Fruit fly (Drosophila melanogaster) whole organism, embryonic: ENCODE results near the gene CG4382.

Source experiments
- CG10431 ChIP-seq: fragments of 200-800 bp; sonication (Bioruptor generic); optimal IDR thresholded peaks from 3 replicates; lab custom pipeline; 2018; ENCODE audit warnings: missing biosample characterization, mild to moderate bottlenecking, missing genetic modification characterization
- CG10654 ChIP-seq: fragments of 200-800 bp; sonication (Bioruptor generic); optimal IDR thresholded peaks from 2 replicates; lab custom pipeline; 2016; ENCODE audit warnings: missing biosample characterization, missing genetic modification characterization
- CG12104 ChIP-seq: fragments of 200-800 bp; sonication (Bioruptor generic); optimal IDR thresholded peaks from 3 replicates; lab custom pipeline; 2016; ENCODE audit warnings: missing biosample characterization, missing genetic modification characterization
- CG12155 ChIP-seq: fragments of 200-800 bp; sonication (Bioruptor generic); optimal IDR thresholded peaks from 3 replicates; lab custom pipeline; 2016; ENCODE audit warnings: missing biosample characterization, missing genetic modification characterization
- CG13287 ChIP-seq: fragments of 200-800 bp; sonication (Bioruptor generic); IDR thresholded peaks from 2 replicates; pipeline ENCODE4 v1.3.6; 2022; ENCODE audit warnings: missing biosample characterization, missing genetic modification characterization; ENCODE audit not compliant: partially characterized antibody
- CG13296 ChIP-seq: fragments of 200-800 bp; sonication (Bioruptor generic); optimal IDR thresholded peaks from 3 replicates; lab custom pipeline; 2018; ENCODE audit warnings: missing biosample characterization, mild to moderate bottlenecking, missing genetic modification characterization
- CG16779 ChIP-seq: fragments of 200-800 bp; sonication (Bioruptor generic); IDR thresholded peaks from 2 replicates; pipeline ENCODE4 v1.3.6; 2022; ENCODE audit warnings: missing biosample characterization, missing genetic modification characterization
- CG17328 ChIP-seq: fragments of 200-800 bp; sonication (Bioruptor generic); IDR thresholded peaks from 2 replicates; pipeline ENCODE4 v1.3.6; 2022; ENCODE audit warnings: missing biosample characterization, missing genetic modification characterization
- CG17359 ChIP-seq: fragments of 200-800 bp; sonication (Bioruptor generic); optimal IDR thresholded peaks from 3 replicates; lab custom pipeline; 2018; ENCODE audit warnings: missing biosample characterization, mild to moderate bottlenecking, missing genetic modification characterization, moderate library complexity
- CG17829 ChIP-seq: fragments of 200-800 bp; optimal IDR thresholded peaks from 2 replicates; lab custom pipeline; 2019; ENCODE audit warnings: missing biosample characterization, mild to moderate bottlenecking, missing genetic modification characterization, moderate library complexity
- CG1832 ChIP-seq: fragments of 200-800 bp; sonication (Bioruptor generic); optimal IDR thresholded peaks from 2 replicates; lab custom pipeline; 2017; ENCODE audit warnings: missing biosample characterization, mild to moderate bottlenecking, missing genetic modification characterization, inconsistent platforms
- CG2712 ChIP-seq: fragments of 200-800 bp; optimal IDR thresholded peaks from 3 replicates; lab custom pipeline; 2019; ENCODE audit warnings: missing biosample characterization, mild to moderate bottlenecking, missing genetic modification characterization, moderate library complexity
- CG31365 ChIP-seq: fragments of 200-800 bp; sonication (Bioruptor generic); optimal IDR thresholded peaks from 2 replicates; lab custom pipeline; 2018; ENCODE audit warnings: missing biosample characterization, mild to moderate bottlenecking, missing genetic modification characterization
- CG4424 ChIP-seq: fragments of 200-800 bp; sonication (Bioruptor generic); optimal IDR thresholded peaks from 3 replicates; lab custom pipeline; 2016; ENCODE audit warnings: missing biosample characterization, missing genetic modification characterization
- CG9215 ChIP-seq: fragments of 200-800 bp; sonication (Bioruptor generic); IDR thresholded peaks from 2 replicates; pipeline ENCODE4 v1.3.6; 2022; ENCODE audit warnings: missing biosample characterization, missing genetic modification characterization
- Dip3 ChIP-seq: fragments of 200-800 bp; sonication (Bioruptor generic); optimal IDR thresholded peaks from 3 replicates; lab custom pipeline; 2016; ENCODE audit warnings: missing biosample characterization, missing genetic modification characterization
- Dll ChIP-seq: fragments of 200-800 bp; sonication (Bioruptor generic); IDR thresholded peaks from 4 replicates; pipeline ENCODE4 v1.3.6; 2022; ENCODE audit warnings: missing biosample characterization, missing genetic modification characterization; ENCODE audit not compliant: partially characterized antibody
- Ets65A ChIP-seq: fragments of 200-800 bp; sonication (Bioruptor generic); peaks from one replicate; lab custom pipeline; 2016; ENCODE audit warnings: missing biosample characterization, missing genetic modification characterization
- H2.0 ChIP-seq: fragments of 200-800 bp; sonication (Bioruptor generic); IDR thresholded peaks from 2 replicates; pipeline ENCODE4 v1.3.6; 2022; ENCODE audit warnings: missing biosample characterization, missing genetic modification characterization
- HHEX ChIP-seq: fragments of 200-800 bp; sonication (Bioruptor generic); optimal IDR thresholded peaks from 3 replicates; lab custom pipeline; 2017; ENCODE audit warnings: missing biosample characterization, mild to moderate bottlenecking, missing genetic modification characterization, missing genetic modification reagents
- Hr78 ChIP-seq, 2 experiments: fragments of 200-800 bp in 1 of 2; fragments of >200 bp in 1 of 2; sonication (Bioruptor generic) in 1 of 2; optimal IDR thresholded peaks; 2 replicates each; lab custom pipeline; 2017 to 2019; ENCODE audit warnings: missing biosample characterization in 2 of 2, missing genetic modification characterization in 2 of 2, mild to moderate bottlenecking in 1 of 2, moderate library complexity in 1 of 2
- Lim3 ChIP-seq: fragments of 200-800 bp; sonication (Bioruptor generic); IDR thresholded peaks from 2 replicates; pipeline ENCODE4 v1.3.6; 2022; ENCODE audit warnings: missing biosample characterization, missing genetic modification characterization
- MBD-R2 ChIP-seq: fragments of 200-800 bp; sonication (Bioruptor generic); IDR thresholded peaks from 2 replicates; pipeline ENCODE4 v1.3.6; 2022; ENCODE audit warnings: missing biosample characterization, missing genetic modification characterization
- PHDP ChIP-seq: fragments of 200-800 bp; sonication (Bioruptor generic); optimal IDR thresholded peaks from 3 replicates; lab custom pipeline; 2018; ENCODE audit warnings: missing biosample characterization, mild to moderate bottlenecking, missing genetic modification characterization, moderate library complexity
- Scr ChIP-seq: fragments of 200-800 bp; sonication (Bioruptor generic); IDR thresholded peaks from 2 replicates; pipeline ENCODE4 v1.3.6; 2022; ENCODE audit warnings: missing biosample characterization, missing genetic modification characterization; ENCODE audit not compliant: partially characterized antibody
- Side ChIP-seq: fragments of 200-800 bp; sonication (Bioruptor generic); optimal IDR thresholded peaks from 2 replicates; lab custom pipeline; 2016; ENCODE audit warnings: missing biosample characterization, missing genetic modification characterization
- Six4 ChIP-seq: fragments of 200-800 bp; sonication (Bioruptor generic); optimal IDR thresholded peaks from 2 replicates; lab custom pipeline; 2016; ENCODE audit warnings: missing biosample characterization, missing genetic modification characterization
- Tbp ChIP-seq: fragments of >200 bp; optimal IDR thresholded peaks from 2 replicates; lab custom pipeline; 2018; ENCODE audit warnings: missing biosample characterization, missing genetic modification characterization
- ase ChIP-seq: fragments of 200-800 bp; sonication (Bioruptor generic); IDR thresholded peaks from 3 replicates; pipeline ENCODE4 v1.3.6; 2022; ENCODE audit warnings: missing biosample characterization, missing genetic modification characterization
- bigmax ChIP-seq: fragments of 200-800 bp; sonication (Bioruptor generic); optimal IDR thresholded peaks from 2 replicates; lab custom pipeline; 2018; ENCODE audit warnings: missing biosample characterization, mild to moderate bottlenecking, missing genetic modification characterization
- br ChIP-seq: fragments of >200 bp; optimal IDR thresholded peaks from 2 replicates; lab custom pipeline; 2017
- cas ChIP-seq: fragments of 200-800 bp; sonication (Bioruptor generic); IDR thresholded peaks from 2 replicates; pipeline ENCODE4 v1.3.6; 2022; ENCODE audit warnings: missing biosample characterization, missing genetic modification characterization
- caup ChIP-seq: fragments of 200-800 bp; sonication (Bioruptor generic); optimal IDR thresholded peaks from 3 replicates; lab custom pipeline; 2017; ENCODE audit warnings: missing biosample characterization, mild to moderate bottlenecking, missing genetic modification characterization, moderate library complexity; ENCODE audit not compliant: severe bottlenecking
- chm ChIP-seq: fragments of 200-800 bp; sonication (Bioruptor generic); IDR thresholded peaks from 2 replicates; pipeline ENCODE4 v1.3.6; 2022; ENCODE audit warnings: missing biosample characterization, missing genetic modification characterization
- dmrt11E ChIP-seq: fragments of 200-800 bp; sonication (Bioruptor generic); optimal IDR thresholded peaks from 3 replicates; lab custom pipeline; 2018; ENCODE audit warnings: missing biosample characterization, mild to moderate bottlenecking, missing genetic modification characterization, moderate library complexity
- dysf ChIP-seq: fragments of 200-800 bp; sonication (Bioruptor generic); IDR thresholded peaks from 3 replicates; pipeline ENCODE4 v1.3.6; 2022; ENCODE audit warnings: missing biosample characterization, missing genetic modification characterization
- en ChIP-seq: fragments of 200-800 bp; sonication (Bioruptor generic); optimal IDR thresholded peaks from 2 replicates; lab custom pipeline; 2016; ENCODE audit warnings: missing biosample characterization, missing genetic modification characterization
- hbn ChIP-seq: fragments of 200-800 bp; sonication (Bioruptor generic); IDR thresholded peaks from 2 replicates; pipeline ENCODE4 v1.3.6; 2022; ENCODE audit warnings: missing biosample characterization, missing genetic modification characterization; ENCODE audit not compliant: partially characterized antibody
- ind ChIP-seq: fragments of 200-800 bp; sonication (Bioruptor generic); optimal IDR thresholded peaks from 3 replicates; lab custom pipeline; 2016; ENCODE audit warnings: missing biosample characterization, missing genetic modification characterization
- kni ChIP-seq: fragments of 200-800 bp; sonication (Bioruptor generic); optimal IDR thresholded peaks from 3 replicates; lab custom pipeline; 2017; ENCODE audit warnings: mild to moderate bottlenecking, missing biosample characterization, missing genetic modification reagents, missing genetic modification characterization
- nmo ChIP-seq: fragments of 200-800 bp; sonication (Bioruptor generic); optimal IDR thresholded peaks from 2 replicates; lab custom pipeline; 2018; ENCODE audit warnings: missing biosample characterization, mild to moderate bottlenecking, missing genetic modification characterization, moderate library complexity
- org-1 ChIP-seq: fragments of 200-800 bp; sonication (Bioruptor generic); optimal IDR thresholded peaks from 2 replicates; lab custom pipeline; 2017; ENCODE audit warnings: missing biosample characterization, missing genetic modification characterization
- pan ChIP-seq, 4 experiments: fragments of >200 bp in 3 of 4; fragments of 200-800 bp in 1 of 4; sonication (Bioruptor generic) in 1 of 4; optimal IDR thresholded peaks in 3 of 4; IDR thresholded peaks in 1 of 4; 2 replicates each; pipeline versions ENCODE4 v1.3.6 to Lab custom; 2017 to 2022; ENCODE audit warnings: missing biosample characterization in 2 of 4, missing genetic modification characterization in 2 of 4, mixed read lengths in 1 of 4
- pb ChIP-seq: fragments of 200-800 bp; sonication (Bioruptor generic); optimal IDR thresholded peaks from 3 replicates; lab custom pipeline; 2016; ENCODE audit warnings: missing biosample characterization, missing genetic modification characterization
- rib ChIP-seq: fragments of 200-800 bp; sonication (Bioruptor generic); IDR thresholded peaks from 2 replicates; pipeline ENCODE4 v1.3.6; 2022; ENCODE audit warnings: missing biosample characterization, missing genetic modification characterization
- tap ChIP-seq: fragments of 200-800 bp; optimal IDR thresholded peaks from 3 replicates; lab custom pipeline; 2019; ENCODE audit warnings: missing biosample characterization, mild to moderate bottlenecking, missing genetic modification characterization, moderate library complexity
- trem ChIP-seq: fragments of 200-800 bp; optimal IDR thresholded peaks from 3 replicates; lab custom pipeline; 2019; ENCODE audit warnings: missing biosample characterization, mild to moderate bottlenecking, missing genetic modification characterization, moderate library complexity
- vvl ChIP-seq: fragments of 200-800 bp; sonication (Bioruptor generic); IDR thresholded peaks from 2 replicates; pipeline ENCODE4 v1.3.6; 2022; ENCODE audit warnings: missing biosample characterization, missing genetic modification characterization
- zf30C ChIP-seq: fragments of 200-800 bp; sonication (Bioruptor generic); optimal IDR thresholded peaks from 3 replicates; lab custom pipeline; 2018; ENCODE audit warnings: missing biosample characterization, mild to moderate bottlenecking, missing genetic modification characterization

CG4382 gene

dm6 chr2L:9568360-9569088, 32.1 kb downstream of the CG4382 start, which contains the start of gene brwl (continued):
- TF ChIP-seq CG12104 (GFP tag; lab: Kevin White, UChicago), result peak; percentile 99
- TF ChIP-seq ase (GFP tag; lab: Robert Waterston, UW), result peak; percentile 98
- TF ChIP-seq HHEX (GFP tag; lab: Kevin White, UChicago), result peak; percentile 99
- TF ChIP-seq CG17359 (tag; lab: Kevin White, UChicago), result peak; percentile 99
- TF ChIP-seq dysf (GFP tag; lab: Robert Waterston, UW), result peak; percentile 99
- TF ChIP-seq Six4 (GFP tag; lab: Kevin White, UChicago), result peak; percentile 99
- peak; percentile 100 for TF ChIP-seq Ets65A (GFP tag; lab: Kevin White, UChicago)
- TF ChIP-seq Scr, result no peak; the same call in 1 of the 2 replicates
- TF ChIP-seq vvl (GFP tag; lab: Robert Waterston, UW), result peak; percentile 99
- peak; percentile 97 for TF ChIP-seq CG9215 (GFP tag; lab: Robert Waterston, UW)
- TF ChIP-seq CG16779 (GFP tag; lab: Robert Waterston, UW), result peak; percentile 95
- TF ChIP-seq Tbp (GFP tag; lab: Kevin White, UChicago), result no peak
- peak; percentile 95 for TF ChIP-seq kni (GFP tag; lab: Kevin White, UChicago)
- peak; percentile 51; the same call in 1 of the 2 replicates for TF ChIP-seq CG13287
- peak; percentile 96 for TF ChIP-seq rib (GFP tag; lab: Robert Waterston, UW)
- peak; percentile 92 for TF ChIP-seq CG10431 (GFP tag; lab: Kevin White, UChicago)
- TF ChIP-seq pb (GFP tag; lab: Kevin White, UChicago), result peak; percentile 95
- TF ChIP-seq zf30C (GFP tag; lab: Kevin White, UChicago), result peak; percentile 99
- TF ChIP-seq Dip3 (GFP tag; lab: Kevin White, UChicago), result peak; percentile 98
- peak; percentile 90 for TF ChIP-seq CG31365 (tag; lab: Kevin White, UChicago)
- no peak for TF ChIP-seq hbn (GFP tag; lab: Robert Waterston, UW)
- TF ChIP-seq H2.0 (GFP tag; lab: Robert Waterston, UW), result peak; percentile 97
- TF ChIP-seq Hr78 (GFP tag; optimal IDR thresholded peaks at IDR 0.05; lab: Kevin White, UChicago), result peak in 1 of 2 experiments; percentile 95
- TF ChIP-seq bigmax (GFP tag; lab: Kevin White, UChicago), result peak; percentile 76
- TF ChIP-seq CG4424 (GFP tag; lab: Kevin White, UChicago), result peak; percentile 99
- peak; percentile 99 for TF ChIP-seq CG2712 (tag; lab: Kevin White, UChicago)
- peak; percentile 92 for TF ChIP-seq Lim3 (GFP tag; lab: Robert Waterston, UW)
- peak; percentile 98 for TF ChIP-seq Side (GFP tag; lab: Kevin White, UChicago)
- TF ChIP-seq org-1 (GFP tag; lab: Kevin White, UChicago), result peak; percentile 99
- peak; percentile 97 for TF ChIP-seq trem (tag; lab: Kevin White, UChicago)
- peak; percentile 99 for TF ChIP-seq tap (tag; lab: Kevin White, UChicago)
- TF ChIP-seq CG10654, result peak; percentile 99
- peak; percentile 98 for TF ChIP-seq caup (GFP tag; lab: Kevin White, UChicago)
- peak; percentile 95 for TF ChIP-seq chm (GFP tag; lab: Robert Waterston, UW)
- no peak for TF ChIP-seq br (lab: Kevin White, UChicago)
- peak; percentile 99 for TF ChIP-seq PHDP (tag; lab: Kevin White, UChicago)
- TF ChIP-seq CG12155 (GFP tag; lab: Kevin White, UChicago), result peak; percentile 98
- TF ChIP-seq CG1832, result no peak
- TF ChIP-seq Dll (GFP tag; lab: Robert Waterston, UW), result no peak
- peak; percentile 95 for TF ChIP-seq cas (GFP tag; lab: Robert Waterston, UW)
- peak; percentile 99 for TF ChIP-seq CG13296 (GFP tag; lab: Kevin White, UChicago)
- TF ChIP-seq en (GFP tag; lab: Kevin White, UChicago), result peak; percentile 98
- TF ChIP-seq pan (optimal IDR thresholded peaks at IDR 0.05; lab: Kevin White, UChicago), result no peak
- TF ChIP-seq pan (GFP tag; optimal IDR thresholded peaks at IDR 0.05 in 1 of 2, IDR thresholded peaks at IDR 0.05 in 1 of 2), result peak in 1 of 2 experiments; percentile 98
- peak; percentile 99 for TF ChIP-seq CG17829 (tag; lab: Kevin White, UChicago)
- TF ChIP-seq CG17328 (GFP tag; lab: Robert Waterston, UW), result peak; percentile 99
- TF ChIP-seq nmo, result peak; percentile 99
- peak; percentile 99 for TF ChIP-seq ind (GFP tag; lab: Kevin White, UChicago)
- TF ChIP-seq dmrt11E (tag; lab: Kevin White, UChicago), result peak; percentile 99
- peak; percentile 97 for TF ChIP-seq MBD-R2 (GFP tag; lab: Robert Waterston, UW)
